Worm (Caenorhabditis elegans) whole organism, late embryonic: ENCODE results near the gene timp-1.

Source experiments
- C08G9.2 ChIP-seq: sonication (generic microtip); optimal IDR thresholded peaks from 2 replicates; lab custom pipeline; 2016; ENCODE audit warnings: mild to moderate bottlenecking, missing genetic modification characterization, moderate library complexity, missing compliant biosample characterization
- C38D4.7 ChIP-seq: fragments of 200-800 bp; sonication (Bioruptor generic); optimal IDR thresholded peaks from 2 replicates; lab custom pipeline; 2018; ENCODE audit warnings: mild to moderate bottlenecking, missing genetic modification characterization, moderate library complexity, missing compliant biosample characterization
- F13H6.1 ChIP-seq: sonication (generic microtip); optimal IDR thresholded peaks from 2 replicates; lab custom pipeline; 2016; ENCODE audit warnings: missing genetic modification characterization, missing compliant biosample characterization
- K09A11.1 ChIP-seq: sonication (generic microtip); optimal IDR thresholded peaks from 2 replicates; lab custom pipeline; 2017; ENCODE audit warnings: antibody characterized with exemption, mild to moderate bottlenecking, missing genetic modification characterization, missing compliant biosample characterization; ENCODE audit not compliant: insufficient read depth
- Y22D7AL.16 ChIP-seq: sonication (generic microtip); optimal IDR thresholded peaks from 2 replicates; lab custom pipeline; 2016; ENCODE audit warnings: missing genetic modification characterization, missing compliant biosample characterization
- ahr-1 ChIP-seq: sonication (generic microtip); optimal IDR thresholded peaks from 2 replicates; lab custom pipeline; 2016; ENCODE audit warnings: missing genetic modification characterization, missing compliant biosample characterization
- ceh-14 ChIP-seq: sonication (generic microtip); optimal IDR thresholded peaks from 2 replicates; lab custom pipeline; 2016; ENCODE audit warnings: missing genotype, missing genetic modification characterization, missing compliant biosample characterization
- ceh-19 ChIP-seq: fragments of 200-800 bp; sonication (Bioruptor generic); optimal IDR thresholded peaks from 2 replicates; lab custom pipeline; 2018; ENCODE audit warnings: mild to moderate bottlenecking, missing genetic modification characterization, missing compliant biosample characterization
- ceh-30 ChIP-seq: fragments of 150-350 bp; optimal IDR thresholded peaks from 2 replicates; lab custom pipeline; 2014; ENCODE audit warnings: missing biosample characterization, missing genetic modification characterization
- ceh-34 ChIP-seq: sonication (generic microtip); optimal IDR thresholded peaks from 2 replicates; lab custom pipeline; 2016; ENCODE audit warnings: mild to moderate bottlenecking, missing genetic modification characterization, missing compliant biosample characterization
- ceh-48 ChIP-seq: sonication (generic microtip); optimal IDR thresholded peaks from 2 replicates; lab custom pipeline; 2016; ENCODE audit warnings: missing genetic modification characterization, inconsistent platforms, missing compliant biosample characterization
- ceh-6 ChIP-seq: fragments of 200-800 bp; sonication (Bioruptor generic); optimal IDR thresholded peaks from 2 replicates; lab custom pipeline; 2018; ENCODE audit warnings: mild to moderate bottlenecking, missing genetic modification characterization, missing compliant biosample characterization
- ceh-9 ChIP-seq: sonication (generic microtip); optimal IDR thresholded peaks from 2 replicates; lab custom pipeline; 2016; ENCODE audit warnings: mild to moderate bottlenecking, missing genetic modification characterization, inconsistent platforms, missing compliant biosample characterization
- dve-1 ChIP-seq: sonication (generic microtip); optimal IDR thresholded peaks from 2 replicates; lab custom pipeline; 2017; ENCODE audit warnings: antibody characterized with exemption, mild to moderate bottlenecking, missing genetic modification characterization, missing compliant biosample characterization
- elt-2 ChIP-seq: sonication (generic microtip); optimal IDR thresholded peaks from 2 replicates; lab custom pipeline; 2016; ENCODE audit warnings: missing genetic modification reagents, missing genetic modification characterization, missing compliant biosample characterization
- elt-4 ChIP-seq: sonication (generic microtip); optimal IDR thresholded peaks from 2 replicates; lab custom pipeline; 2016; ENCODE audit warnings: missing genetic modification characterization, missing compliant biosample characterization
- fax-1 ChIP-seq: sonication (generic microtip); optimal IDR thresholded peaks from 2 replicates; lab custom pipeline; 2016; ENCODE audit warnings: missing genotype, missing genetic modification characterization, missing compliant biosample characterization
- hlh-13 ChIP-seq: fragments of 200-800 bp; sonication (Bioruptor generic); optimal IDR thresholded peaks from 2 replicates; lab custom pipeline; 2018; ENCODE audit warnings: mild to moderate bottlenecking, missing genetic modification characterization, missing compliant biosample characterization
- hlh-15 ChIP-seq: sonication (generic microtip); optimal IDR thresholded peaks from 2 replicates; lab custom pipeline; 2016; ENCODE audit warnings: missing genetic modification characterization, missing compliant biosample characterization
- hlh-6 ChIP-seq: sonication (generic microtip); optimal IDR thresholded peaks from 2 replicates; lab custom pipeline; 2016; ENCODE audit warnings: missing genotype, missing genetic modification characterization, missing compliant biosample characterization
- hlh-8 ChIP-seq: sonication (generic microtip); optimal IDR thresholded peaks from 2 replicates; lab custom pipeline; 2016; ENCODE audit warnings: missing genotype, missing genetic modification characterization, missing compliant biosample characterization
- madf-2 ChIP-seq: sonication (generic microtip); optimal IDR thresholded peaks from 2 replicates; lab custom pipeline; 2017; ENCODE audit warnings: missing genetic modification characterization, missing compliant biosample characterization
- nhr-11 ChIP-seq: fragments of 150-350 bp; optimal IDR thresholded peaks from 2 replicates; lab custom pipeline; 2014; ENCODE audit warnings: missing biosample characterization, missing genetic modification characterization
- npax-4 ChIP-seq: sonication (generic microtip); optimal IDR thresholded peaks from 2 replicates; lab custom pipeline; 2016; ENCODE audit warnings: missing genetic modification characterization, missing compliant biosample characterization
- pax-1 ChIP-seq: fragments of 150-350 bp; optimal IDR thresholded peaks from 2 replicates; lab custom pipeline; 2014; ENCODE audit warnings: missing biosample characterization, missing genetic modification characterization
- pqm-1 ChIP-seq: sonication (generic microtip); optimal IDR thresholded peaks from 2 replicates; lab custom pipeline; 2016; ENCODE audit warnings: missing genetic modification characterization, missing compliant biosample characterization
- pros-1 ChIP-seq: fragments of 150-350 bp; optimal IDR thresholded peaks from 2 replicates; lab custom pipeline; 2014; ENCODE audit warnings: missing biosample characterization, missing genetic modification reagents, missing genetic modification characterization
- rnt-1 ChIP-seq: sonication (generic microtip); optimal IDR thresholded peaks from 2 replicates; lab custom pipeline; 2016; ENCODE audit warnings: missing genetic modification characterization, missing compliant biosample characterization
- syd-9 ChIP-seq: sonication (generic microtip); optimal IDR thresholded peaks from 2 replicates; lab custom pipeline; 2016; ENCODE audit warnings: mild to moderate bottlenecking, missing genetic modification characterization, moderate library complexity, missing compliant biosample characterization
- tbx-7 ChIP-seq: sonication (generic microtip); optimal IDR thresholded peaks from 2 replicates; lab custom pipeline; 2016; ENCODE audit warnings: missing genotype, missing genetic modification characterization, missing compliant biosample characterization
- ttx-3 ChIP-seq: sonication (generic microtip); optimal IDR thresholded peaks from 2 replicates; lab custom pipeline; 2016; ENCODE audit warnings: missing genetic modification reagents, missing genetic modification characterization, missing compliant biosample characterization
- unc-3 ChIP-seq, 2 experiments: fragments of 200-800 bp in 1 of 2; sonication (Bioruptor generic) in 1 of 2; sonication (generic microtip) in 1 of 2; conservative IDR thresholded peaks in 1 of 2; optimal IDR thresholded peaks in 1 of 2; 2 replicates each; pipeline versions ENCODE4 v1.3.6 to Lab custom; 2016 to 2022; ENCODE audit warnings: missing compliant biosample characterization in 2 of 2, missing genetic modification characterization in 2 of 2, missing genetic modification reagents in 1 of 2
- unc-42 ChIP-seq: sonication (generic microtip); optimal IDR thresholded peaks from 2 replicates; lab custom pipeline; 2016; ENCODE audit warnings: missing genotype, missing genetic modification characterization, missing compliant biosample characterization
- unc-55 ChIP-seq: sonication (generic microtip); optimal IDR thresholded peaks from 2 replicates; lab custom pipeline; 2017; ENCODE audit warnings: missing biosample characterization, missing genetic modification reagents, missing genetic modification characterization
- zip-5 ChIP-seq: sonication (generic microtip); optimal IDR thresholded peaks from 2 replicates; lab custom pipeline; 2016; ENCODE audit warnings: missing genetic modification characterization, missing compliant biosample characterization
- ztf-16 ChIP-seq: sonication (generic microtip); optimal IDR thresholded peaks from 2 replicates; lab custom pipeline; 2017; ENCODE audit warnings: missing genetic modification characterization, missing compliant biosample characterization

timp-1 gene

ce11 chrV:8217118-8217517 lies 10.1 kb downstream of the timp-1 start:
- TF ChIP-seq elt-2, result peak; percentile 87
- no peak for TF ChIP-seq ttx-3

ce11 chrV:8217661-8218265 lies 10.7 kb downstream of the timp-1 start, which contains the start of gene K07C11.8:
Gene K07C11.8, minus strand, starts transcription at chrV:8217884.
- TF ChIP-seq zip-5 (tag; lab: Kevin White, UChicago) (no peak), ztf-16 (tag; lab: Kevin White, UChicago) (no peak), unc-42 (tag; lab: Kevin White, UChicago) (no peak), pqm-1 (tag; lab: Kevin White, UChicago) (no peak), ttx-3 (no peak), rnt-1 (tag; lab: Kevin White, UChicago) (no peak), pax-1 (tag; lab: Kevin White, UChicago) (no peak), elt-4 (tag; lab: Kevin White, UChicago) (no peak), ceh-48 (tag; lab: Kevin White, UChicago) (peak; percentile 51)

- TF ChIP-seq pros-1 (tag; lab: Kevin White, UChicago), result no peak
- no peak for TF ChIP-seq F13H6.1 (tag; lab: Kevin White, UChicago)
- TF ChIP-seq ahr-1, result no peak
- no peak for TF ChIP-seq C08G9.2
- TF ChIP-seq hlh-13 (GFP tag; lab: Kevin White, UChicago), result no peak
- TF ChIP-seq unc-55, result no peak
- no peak for TF ChIP-seq K09A11.1 (tag; lab: Kevin White, UChicago)
- no peak for TF ChIP-seq madf-2 (tag; lab: Kevin White, UChicago)
- no peak for TF ChIP-seq C38D4.7
Observed at ce11 chrV:8219550-8219949, 12.5 kb downstream of the timp-1 start.

- TF ChIP-seq hlh-8 (tag; lab: Kevin White, UChicago) (no peak), pax-1 (tag; lab: Kevin White, UChicago) (no peak), hlh-13 (GFP tag; lab: Kevin White, UChicago) (no peak), ceh-19 (no peak), syd-9 (tag; lab: Kevin White, UChicago) (no peak), unc-42 (tag; lab: Kevin White, UChicago) (no peak), hlh-6 (no peak)
Observed at ce11 chrV:8221083-8221538, 14.1 kb downstream of the timp-1 start, which contains the start of the genes cogc-6 and air-1. Gene cogc-6, minus strand, starts transcription at chrV:8221316. Gene air-1, plus strand, starts transcription at chrV:8221488.

- TF ChIP-seq hlh-15 (no peak), ceh-6 (GFP tag; lab: Kevin White, UChicago) (no peak), unc-3 (GFP tag; conservative IDR thresholded peaks at IDR 0.05; lab: Robert Waterston, UW) (no peak), unc-3 (tag; optimal IDR thresholded peaks at IDR 0.05; lab: Kevin White, UChicago) (no peak), Y22D7AL.16 (tag; lab: Kevin White, UChicago) (no peak), npax-4 (tag; lab: Kevin White, UChicago) (no peak), rnt-1 (tag; lab: Kevin White, UChicago) (no peak), ceh-30 (tag; lab: Kevin White, UChicago) (no peak), ceh-9 (tag; lab: Kevin White, UChicago) (no peak), ceh-14 (tag; lab: Kevin White, UChicago) (no peak), ttx-3 (no peak), unc-55 (no peak), nhr-11 (no peak), ceh-34 (no peak), ceh-48 (tag; lab: Kevin White, UChicago) (no peak), tbx-7 (no peak), elt-2 (no peak), dve-1 (tag; lab: Kevin White, UChicago) (no peak), fax-1 (tag; lab: Kevin White, UChicago) (no peak)
- TF ChIP-seq, all 69 proteins: peak for 0
Observed at ce11 chrV:8223417-8223816, 16.4 kb downstream of the timp-1 start.
